Fruit fly (Drosophila melanogaster) whole organism, embryonic: ENCODE data around the gene CG15515.

ENCODE experiments used
- B-H2 ChIP-seq: fragments of 200-800 bp; sonication (Bioruptor generic); optimal IDR thresholded peaks from 2 replicates; lab custom pipeline; 2018; ENCODE audit warnings: missing biosample characterization, mild to moderate bottlenecking, missing genetic modification characterization
- CG10321 ChIP-seq: fragments of 200-800 bp; sonication (Bioruptor generic); IDR thresholded peaks from 2 replicates; pipeline ENCODE4 v1.3.6; 2022; ENCODE audit warnings: missing biosample characterization, missing genetic modification characterization
- CG10543 ChIP-seq: fragments of 200-800 bp; sonication (Bioruptor generic); optimal IDR thresholded peaks from 3 replicates; lab custom pipeline; 2017; ENCODE audit warnings: missing biosample characterization, mild to moderate bottlenecking, missing genetic modification characterization, moderate library complexity
- CG12236 ChIP-seq: fragments of 200-800 bp; sonication (Bioruptor generic); optimal IDR thresholded peaks from 2 replicates; lab custom pipeline; 2016; ENCODE audit warnings: missing biosample characterization, missing genetic modification characterization
- CG13123 ChIP-seq: fragments of 200-800 bp; sonication (Bioruptor generic); optimal IDR thresholded peaks from 2 replicates; lab custom pipeline; 2016; ENCODE audit warnings: missing biosample characterization, missing genetic modification characterization
- CG13287 ChIP-seq: fragments of 200-800 bp; sonication (Bioruptor generic); IDR thresholded peaks from 2 replicates; pipeline ENCODE4 v1.3.6; 2022; ENCODE audit warnings: missing biosample characterization, missing genetic modification characterization; ENCODE audit not compliant: partially characterized antibody
- CG13775 ChIP-seq: fragments of 200-800 bp; sonication (Bioruptor generic); optimal IDR thresholded peaks from 3 replicates; lab custom pipeline; 2017; ENCODE audit warnings: missing biosample characterization, mild to moderate bottlenecking, missing genetic modification characterization
- CG1529 ChIP-seq: fragments of 200-800 bp; sonication (Bioruptor generic); optimal IDR thresholded peaks from 3 replicates; lab custom pipeline; 2018; ENCODE audit warnings: missing biosample characterization, missing genetic modification characterization
- CG1603 ChIP-seq: fragments of 200-800 bp; sonication (Bioruptor generic); optimal IDR thresholded peaks from 2 replicates; lab custom pipeline; 2019; ENCODE audit warnings: missing biosample characterization, mild to moderate bottlenecking, missing genetic modification characterization, moderate library complexity
- CG17385 ChIP-seq: fragments of 200-800 bp; sonication (Bioruptor generic); optimal IDR thresholded peaks from 3 replicates; lab custom pipeline; 2018; ENCODE audit warnings: missing biosample characterization, mild to moderate bottlenecking, missing genetic modification characterization
- CG31441 ChIP-seq: fragments of 200-800 bp; sonication (Bioruptor generic); IDR thresholded peaks from 2 replicates; pipeline ENCODE4 v1.3.6; 2022; ENCODE audit warnings: missing biosample characterization, missing genetic modification characterization
- CG42726 ChIP-seq: fragments of 200-800 bp; sonication (Bioruptor generic); IDR thresholded peaks from 2 replicates; pipeline ENCODE4 v1.3.6; 2022; ENCODE audit warnings: missing biosample characterization, missing genetic modification characterization; ENCODE audit not compliant: partially characterized antibody
- CG4617 ChIP-seq: fragments of 200-800 bp; sonication (Bioruptor generic); optimal IDR thresholded peaks from 3 replicates; lab custom pipeline; 2016; ENCODE audit warnings: missing biosample characterization, missing genetic modification characterization, borderline replicate concordance
- CG6765 ChIP-seq: fragments of 200-800 bp; sonication (Bioruptor generic); optimal IDR thresholded peaks from 3 replicates; lab custom pipeline; 2017; ENCODE audit warnings: missing biosample characterization, mild to moderate bottlenecking, missing genetic modification characterization
- CG7271 ChIP-seq: fragments of 200-800 bp; sonication (Bioruptor generic); optimal IDR thresholded peaks from 2 replicates; lab custom pipeline; 2018; ENCODE audit warnings: missing biosample characterization, mild to moderate bottlenecking, missing genetic modification characterization, moderate library complexity
- CG8388 ChIP-seq: fragments of 200-800 bp; sonication (Bioruptor generic); optimal IDR thresholded peaks from 2 replicates; lab custom pipeline; 2019; ENCODE audit warnings: missing biosample characterization, mild to moderate bottlenecking, missing genetic modification characterization, moderate library complexity
- CG9876 ChIP-seq: fragments of 200-800 bp; sonication (Bioruptor generic); optimal IDR thresholded peaks from 2 replicates; lab custom pipeline; 2016; ENCODE audit warnings: missing biosample characterization, missing genetic modification characterization
- D ChIP-seq, 2 experiments: fragments of 200-800 bp in 1 of 2; fragments of >200 bp in 1 of 2; sonication (Bioruptor generic) in 1 of 2; optimal IDR thresholded peaks; 2 replicates in 1 of 2; 3 replicates in 1 of 2; lab custom pipeline; 2017; ENCODE audit warnings: mild to moderate bottlenecking in 1 of 2, missing biosample characterization in 1 of 2, missing genetic modification characterization in 1 of 2, missing genetic modification reagents in 1 of 2
- Dek ChIP-seq: fragments of 200-800 bp; sonication (Bioruptor generic); optimal IDR thresholded peaks from 3 replicates; lab custom pipeline; 2019; ENCODE audit warnings: missing biosample characterization, mild to moderate bottlenecking, missing genetic modification characterization, moderate library complexity
- Fer1 ChIP-seq: fragments of 200-800 bp; sonication (Bioruptor generic); optimal IDR thresholded peaks from 2 replicates; lab custom pipeline; 2017; ENCODE audit warnings: missing biosample characterization, mild to moderate bottlenecking, missing genetic modification characterization
- HLH54F ChIP-seq: fragments of 200-800 bp; sonication (Bioruptor generic); optimal IDR thresholded peaks from 3 replicates; lab custom pipeline; 2016; ENCODE audit warnings: missing biosample characterization, missing genetic modification characterization
- HmgZ ChIP-seq: fragments of 200-800 bp; sonication (Bioruptor generic); optimal IDR thresholded peaks from 2 replicates; lab custom pipeline; 2018; ENCODE audit warnings: missing biosample characterization, mild to moderate bottlenecking, missing genetic modification characterization
- Lpt ChIP-seq: fragments of >200 bp; optimal IDR thresholded peaks from 2 replicates; lab custom pipeline; 2018; ENCODE audit warnings: missing biosample characterization, missing genetic modification characterization
- Mrtf ChIP-seq: fragments of 200-800 bp; sonication (Bioruptor generic); IDR thresholded peaks from 3 replicates; pipeline ENCODE4 v1.3.6; 2022; ENCODE audit warnings: missing biosample characterization, missing genetic modification characterization
- NfI ChIP-seq: fragments of 200-800 bp; sonication (Bioruptor generic); optimal IDR thresholded peaks from 3 replicates; lab custom pipeline; 2018; ENCODE audit warnings: missing biosample characterization, mild to moderate bottlenecking, missing genetic modification characterization, moderate library complexity
- Scr ChIP-seq: fragments of 200-800 bp; sonication (Bioruptor generic); IDR thresholded peaks from 2 replicates; pipeline ENCODE4 v1.3.6; 2022; ENCODE audit warnings: missing biosample characterization, missing genetic modification characterization; ENCODE audit not compliant: partially characterized antibody
- Six4 ChIP-seq: fragments of 200-800 bp; sonication (Bioruptor generic); optimal IDR thresholded peaks from 2 replicates; lab custom pipeline; 2016; ENCODE audit warnings: missing biosample characterization, missing genetic modification characterization
- Sry-β ChIP-seq: fragments of 200-800 bp; sonication (Bioruptor generic); optimal IDR thresholded peaks from 2 replicates; lab custom pipeline; 2018; ENCODE audit warnings: missing biosample characterization, mild to moderate bottlenecking, missing genetic modification characterization, moderate library complexity
- Xbp1 ChIP-seq: fragments of 200-800 bp; sonication (Bioruptor generic); optimal IDR thresholded peaks from 3 replicates; lab custom pipeline; 2016; ENCODE audit warnings: missing biosample characterization, mild to moderate bottlenecking, missing genetic modification characterization
- al ChIP-seq: fragments of 200-800 bp; sonication (Bioruptor generic); IDR thresholded peaks from 2 replicates; pipeline ENCODE4 v1.3.6; 2022; ENCODE audit warnings: missing biosample characterization, missing genetic modification characterization
- ara ChIP-seq: fragments of 200-800 bp; sonication (Bioruptor generic); IDR thresholded peaks from 2 replicates; pipeline ENCODE4 v1.3.6; 2022; ENCODE audit warnings: missing biosample characterization, missing genetic modification characterization
- bcd ChIP-seq: fragments of 200-800 bp; sonication (Bioruptor generic); optimal IDR thresholded peaks from 2 replicates; lab custom pipeline; 2017; ENCODE audit warnings: missing biosample characterization, mild to moderate bottlenecking, missing genetic modification characterization
- bowl ChIP-seq: fragments of 200-800 bp; sonication (Bioruptor generic); IDR thresholded peaks from 2 replicates; pipeline ENCODE4 v1.3.6; 2022; ENCODE audit warnings: missing biosample characterization, missing genetic modification characterization
- caup ChIP-seq: fragments of 200-800 bp; sonication (Bioruptor generic); optimal IDR thresholded peaks from 3 replicates; lab custom pipeline; 2017; ENCODE audit warnings: missing biosample characterization, mild to moderate bottlenecking, missing genetic modification characterization, moderate library complexity; ENCODE audit not compliant: severe bottlenecking
- chif ChIP-seq, 2 experiments: fragments of 200-800 bp; sonication (Bioruptor generic); optimal IDR thresholded peaks; 3 replicates each; lab custom pipeline; 2016; ENCODE audit warnings: missing biosample characterization in 2 of 2, missing genetic modification characterization in 2 of 2
- fru ChIP-seq: fragments of >200 bp; optimal IDR thresholded peaks from 2 replicates; lab custom pipeline; 2017
- gem ChIP-seq: fragments of 200-800 bp; sonication (Bioruptor generic); optimal IDR thresholded peaks from 2 replicates; lab custom pipeline; 2019; ENCODE audit warnings: missing biosample characterization, mild to moderate bottlenecking, missing genetic modification characterization, moderate library complexity
- grn ChIP-seq: fragments of 200-800 bp; sonication (Bioruptor generic); optimal IDR thresholded peaks from 3 replicates; lab custom pipeline; 2017; ENCODE audit warnings: missing biosample characterization, missing genetic modification characterization
- ind ChIP-seq: fragments of 200-800 bp; sonication (Bioruptor generic); optimal IDR thresholded peaks from 3 replicates; lab custom pipeline; 2016; ENCODE audit warnings: missing biosample characterization, missing genetic modification characterization
- kah ChIP-seq: fragments of 200-800 bp; sonication (Bioruptor generic); optimal IDR thresholded peaks from 2 replicates; lab custom pipeline; 2018; ENCODE audit warnings: missing biosample characterization, mild to moderate bottlenecking, missing genetic modification characterization
- kay ChIP-seq: fragments of 200-800 bp; sonication (Bioruptor generic); optimal IDR thresholded peaks from 2 replicates; lab custom pipeline; 2016; ENCODE audit warnings: missing biosample characterization, missing genetic modification characterization
- lov ChIP-seq, 2 experiments: fragments of 200-800 bp in 1 of 2; fragments of >200 bp in 1 of 2; sonication (Bioruptor generic) in 1 of 2; IDR thresholded peaks in 1 of 2; optimal IDR thresholded peaks in 1 of 2; 2 replicates in 1 of 2; 3 replicates in 1 of 2; pipeline versions ENCODE4 v1.3.6 to Lab custom; 2017 to 2022; ENCODE audit warnings: missing biosample characterization in 1 of 2, missing genetic modification characterization in 1 of 2
- mirr ChIP-seq: fragments of 200-800 bp; sonication (Bioruptor generic); optimal IDR thresholded peaks from 3 replicates; lab custom pipeline; 2018; ENCODE audit warnings: missing biosample characterization, mild to moderate bottlenecking, missing genetic modification characterization
- pan ChIP-seq, 4 experiments: fragments of >200 bp in 3 of 4; fragments of 200-800 bp in 1 of 4; sonication (Bioruptor generic) in 1 of 4; optimal IDR thresholded peaks in 3 of 4; IDR thresholded peaks in 1 of 4; 2 replicates each; pipeline versions ENCODE4 v1.3.6 to Lab custom; 2017 to 2022; ENCODE audit warnings: missing biosample characterization in 2 of 4, missing genetic modification characterization in 2 of 4, mixed read lengths in 1 of 4
- seq ChIP-seq: fragments of 200-800 bp; sonication (Bioruptor generic); IDR thresholded peaks from 2 replicates; pipeline ENCODE4 v1.3.6; 2022; ENCODE audit warnings: missing biosample characterization, missing genetic modification characterization
- sisA ChIP-seq: fragments of 200-800 bp; sonication (Bioruptor generic); IDR thresholded peaks from 2 replicates; pipeline ENCODE4 v1.3.6; 2022; ENCODE audit warnings: missing biosample characterization, missing genetic modification characterization
- sna ChIP-seq: fragments of 200-800 bp; sonication (Bioruptor generic); IDR thresholded peaks from 2 replicates; pipeline ENCODE4 v1.3.6; 2022; ENCODE audit warnings: missing biosample characterization, missing genetic modification characterization; ENCODE audit not compliant: partially characterized antibody
- so ChIP-seq: fragments of 200-800 bp; sonication (Bioruptor generic); IDR thresholded peaks from 3 replicates; pipeline ENCODE4 v1.3.6; 2022; ENCODE audit warnings: missing biosample characterization, missing genetic modification characterization
- stwl ChIP-seq: fragments of 200-800 bp; sonication (Bioruptor generic); optimal IDR thresholded peaks from 3 replicates; lab custom pipeline; 2018; ENCODE audit warnings: missing biosample characterization, mild to moderate bottlenecking, missing genetic modification characterization, moderate library complexity
- zf30C ChIP-seq: fragments of 200-800 bp; sonication (Bioruptor generic); optimal IDR thresholded peaks from 3 replicates; lab custom pipeline; 2018; ENCODE audit warnings: missing biosample characterization, mild to moderate bottlenecking, missing genetic modification characterization

The CG15515 gene

DNA sequence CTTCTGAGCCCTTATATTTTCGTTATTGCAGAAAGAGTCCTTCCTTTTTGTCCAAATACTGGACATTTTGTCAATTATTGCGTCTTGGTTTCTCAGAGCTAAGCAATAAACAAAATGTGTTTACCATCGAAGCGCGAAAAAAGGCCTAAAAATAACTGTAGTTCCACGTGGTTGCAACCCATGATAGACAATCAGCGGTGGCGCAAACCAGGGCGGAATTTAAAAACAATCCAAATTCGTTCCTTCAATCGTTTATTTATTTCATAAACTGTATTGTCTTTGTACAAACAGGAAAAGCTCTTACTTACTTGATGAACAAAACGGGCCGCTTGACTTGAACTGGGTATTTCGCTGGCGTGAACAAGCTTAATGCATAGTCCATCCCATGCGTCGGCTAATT lies 46.5 kb upstream of the CG15515 start, which contains the start of gene CG7824 (continued):
- TF ChIP-seq Lpt (no peak), lov (optimal IDR thresholded peaks at IDR 0.05; lab: Kevin White, UChicago) (no peak), lov (GFP tag; IDR thresholded peaks at IDR 0.05; lab: Robert Waterston, UW) (no peak), NfI (GFP tag; lab: Kevin White, UChicago) (no peak), Dek (no peak), CG9876 (GFP tag; lab: Kevin White, UChicago) (no peak), ara (GFP tag; lab: Robert Waterston, UW) (0 out of 2 replicates have a peak, but pooled peaks have one; percentile 30), CG8388 (GFP tag; lab: Kevin White, UChicago) (peak; percentile 51), al (GFP tag; lab: Robert Waterston, UW) (no peak), CG10321 (no peak), mirr (no peak), grn (GFP tag; lab: Kevin White, UChicago) (no peak), CG1603 (peak; percentile 72), ind (GFP tag; lab: Kevin White, UChicago) (no peak), CG1529 (GFP tag; lab: Kevin White, UChicago) (no peak), CG17385 (no peak), CG13775 (GFP tag; lab: Kevin White, UChicago) (no peak), CG4617 (GFP tag; lab: Kevin White, UChicago) (peak; percentile 67), Six4 (no peak), bcd (GFP tag; lab: Kevin White, UChicago) (no peak), zf30C (GFP tag; lab: Kevin White, UChicago) (no peak), Sry-β (no peak), gem (tag; lab: Kevin White, UChicago) (no peak), seq (GFP tag; lab: Robert Waterston, UW) (no peak), kay (GFP tag; lab: Kevin White, UChicago) (no peak), HmgZ (tag; lab: Kevin White, UChicago) (peak; percentile 45), fru (lab: Kevin White, UChicago) (no peak), D (optimal IDR thresholded peaks at IDR 0.05; lab: Kevin White, UChicago) (no peak), D (GFP tag; optimal IDR thresholded peaks at IDR 0.05; lab: Kevin White, UChicago) (no peak)

- no peak for TF ChIP-seq sisA (GFP tag; lab: Robert Waterston, UW)
- TF ChIP-seq CG10543 (GFP tag; lab: Kevin White, UChicago) = peak; percentile 42
- TF ChIP-seq pan (optimal IDR thresholded peaks at IDR 0.05; lab: Kevin White, UChicago) = no peak
- peak in 1 of 2 experiments; percentile 65 for TF ChIP-seq pan (GFP tag; optimal IDR thresholded peaks at IDR 0.05 in 1 of 2, IDR thresholded peaks at IDR 0.05 in 1 of 2)
- TF ChIP-seq bowl (GFP tag; lab: Robert Waterston, UW) = 0 out of 2 replicates have a peak, but pooled peaks have one; percentile 36
- peak; percentile 61 for TF ChIP-seq caup (GFP tag; lab: Kevin White, UChicago)
- TF ChIP-seq Fer1 (GFP tag; lab: Kevin White, UChicago) = peak; percentile 68
- TF ChIP-seq CG12236 = no peak
- peak; percentile 45 for TF ChIP-seq CG7271 (tag; lab: Kevin White, UChicago)
- peak; percentile 86 for TF ChIP-seq B-H2 (GFP tag; lab: Kevin White, UChicago)
- peak; percentile 54 for TF ChIP-seq Scr
- TF ChIP-seq CG13287 (GFP tag; lab: Robert Waterston, UW) = peak; percentile 69
- no peak for TF ChIP-seq so
- no peak for TF ChIP-seq CG6765 (GFP tag; lab: Kevin White, UChicago)
- TF ChIP-seq CG13123 (GFP tag; lab: Kevin White, UChicago) = peak; percentile 20
- TF ChIP-seq CG42726 (GFP tag; lab: Robert Waterston, UW) = no peak
- no peak for TF ChIP-seq kah (GFP tag; lab: Kevin White, UChicago)
- TF ChIP-seq CG31441 (GFP tag; lab: Robert Waterston, UW) = no peak; the same call in 1 of the 2 replicates
- peak; percentile 21 for TF ChIP-seq HLH54F (GFP tag; lab: Kevin White, UChicago)
- TF ChIP-seq stwl (tag; lab: Kevin White, UChicago) = peak; percentile 91
- peak; percentile 59 for TF ChIP-seq Xbp1 (GFP tag; lab: Kevin White, UChicago)
- peak; percentile 50; the same call in 1 of the 3 replicates for TF ChIP-seq Mrtf (GFP tag; lab: Robert Waterston, UW)
- TF ChIP-seq sna (GFP tag; lab: Robert Waterston, UW) = 0 out of 2 replicates have a peak, but pooled peaks have one; percentile 49
- TF ChIP-seq chif (GFP tag; optimal IDR thresholded peaks at IDR 0.05; lab: Kevin White, UChicago) = peak in 1 of 2 experiments; percentile 28
These were observed 45.5 kb upstream of the CG15515 start for dm6 chr3R:29859763-29860162.
